Worm (Caenorhabditis elegans): ENCODE measurements around the gene cyp-35B2.

cyp-35B2 gene

ce11 chrV:3963715-3964114, 21.8 kb downstream of the cyp-35B2 start, which contains the start of gene cyp-34A7:
cyp-34A7 (minus strand) TSS chrV:3963815.
- TF ChIP-seq athp-1 (tag; optimal IDR thresholded peaks at IDR 0.05): no peak
- no peak for TF ChIP-seq ZK185.1 (tag; optimal IDR thresholded peaks at IDR 0.05; ENCODE audit: poor library complexity, severe bottlenecking)
- no peak for TF ChIP-seq ztf-26 (tag; optimal IDR thresholded peaks at IDR 0.05)
- TF ChIP-seq F33H1.4 (GFP tag; IDR thresholded peaks at IDR 0.05): no peak
- no peak for TF ChIP-seq madf-8 (GFP tag; conservative IDR thresholded peaks at IDR 0.05)

ce11 chrV:3967762-3968161, 25.8 kb downstream of the cyp-35B2 start, which contains the start of gene cyp-34A8:
cyp-34A8 (minus strand) TSS chrV:3967823.
- TF ChIP-seq nhr-80 (tag; optimal IDR thresholded peaks at IDR 0.05) (peak; percentile 20), pha-4 (tag; optimal IDR thresholded peaks at IDR 0.05) (no peak), lin-54 (GFP tag; optimal IDR thresholded peaks at IDR 0.05) (no peak), tlf-1 (GFP tag; optimal IDR thresholded peaks at IDR 0.05) (no peak)

ce11 chrV:3968929-3969328, 27.0 kb downstream of the cyp-35B2 start:
- TF ChIP-seq Y53F4B.3 (GFP tag; IDR thresholded peaks at IDR 0.05): no peak
- TF ChIP-seq sea-2 (GFP tag; IDR thresholded peaks at IDR 0.05): no peak
- TF ChIP-seq C17E4.6 (GFP tag; IDR thresholded peaks at IDR 0.05): no peak
- no peak for TF ChIP-seq fkh-3 (tag; optimal IDR thresholded peaks at IDR 0.05)
- no peak for TF ChIP-seq ZK185.1 (tag; optimal IDR thresholded peaks at IDR 0.05; ENCODE audit: poor library complexity, severe bottlenecking)
- TF ChIP-seq madf-10 (tag; optimal IDR thresholded peaks at IDR 0.05): no peak
- no peak for TF ChIP-seq attf-5 (GFP tag; optimal IDR thresholded peaks at IDR 0.05)
- no peak for TF ChIP-seq zfh-2 (GFP tag; conservative IDR thresholded peaks at IDR 0.05)
- no peak for TF ChIP-seq T26A5.8 (tag; optimal IDR thresholded peaks at IDR 0.05)
- no peak for TF ChIP-seq tbx-9 (tag; optimal IDR thresholded peaks at IDR 0.05; ENCODE audit: borderline replicate concordance)

ce11 chrV:3969664-3970063, 27.7 kb downstream of the cyp-35B2 start:
- TF ChIP-seq cebp-2 (GFP tag; IDR thresholded peaks at IDR 0.05): no peak
- peak; percentile 50 for TF ChIP-seq unc-62 (GFP tag; optimal IDR thresholded peaks at IDR 0.05)
- TF ChIP-seq madf-10 (tag; optimal IDR thresholded peaks at IDR 0.05): no peak
- no peak for TF ChIP-seq F22D6.2 (tag; optimal IDR thresholded peaks at IDR 0.05)
- no peak for TF ChIP-seq somi-1 (GFP tag; optimal IDR thresholded peaks at IDR 0.05)
- no peak for TF ChIP-seq Y67H2A.10 (GFP tag; conservative IDR thresholded peaks at IDR 0.05)
- TF ChIP-seq akir-1 (GFP tag; optimal IDR thresholded peaks at IDR 0.05): no peak
- TF ChIP-seq cebp-1 (GFP tag; IDR thresholded peaks at IDR 0.05): no peak
- TF ChIP-seq cebp-1 (tag; optimal IDR thresholded peaks at IDR 0.05): no peak

- TF ChIP-seq atf-7 (tag; optimal IDR thresholded peaks at IDR 0.05) (no peak), Y53G8AR.9 (GFP tag; conservative IDR thresholded peaks at IDR 0.05) (no peak), madf-3 (GFP tag; IDR thresholded peaks at IDR 0.05) (no peak), lag-1 (GFP tag; IDR thresholded peaks at IDR 0.05) (no peak), nhr-80 (tag; optimal IDR thresholded peaks at IDR 0.05) (peak; percentile 42), nfya-1 (tag; optimal IDR thresholded peaks at IDR 0.05; ENCODE audit: borderline replicate concordance, insufficient read depth) (no peak), sptf-2 (GFP tag; optimal IDR thresholded peaks at IDR 0.05) (no peak)
Observed at ce11 chrV:3970410-3970809, 28.4 kb downstream of the cyp-35B2 start, which contains the start of gene cyp-34A9. cyp-34A9 (minus strand) TSS chrV:3970540.

ce11 chrV:3972846-3973245, 30.9 kb downstream of the cyp-35B2 start, which contains the start of gene cyp-34A10:
cyp-34A10 (minus strand) TSS chrV:3972991.
- TF ChIP-seq ceh-91 (GFP tag; IDR thresholded peaks at IDR 0.05) (no peak), Y56A3A.18 (GFP tag; IDR thresholded peaks at IDR 0.05) (no peak), Y53G8AR.9 (GFP tag; conservative IDR thresholded peaks at IDR 0.05) (no peak), let-607 (tag; optimal IDR thresholded peaks at IDR 0.05) (no peak), hmg-1.2 (GFP tag; IDR thresholded peaks at IDR 0.05) (no peak)

All from whole organism, young adult.